Worm (Caenorhabditis elegans) whole organism, L1 larva: Measurements from ENCODE around the gene T02G5.3.

Experiments
- aly-2 ChIP-seq: fragments of 150-350 bp; optimal IDR thresholded peaks from 2 replicates; lab custom pipeline; 2014; ENCODE audit warnings: missing biosample characterization, missing genetic modification characterization
- ama-1 ChIP-seq: fragments of 150-350 bp; optimal IDR thresholded peaks from 2 replicates; lab custom pipeline; 2014
- ets-5 ChIP-seq: fragments of 200-800 bp; sonication (Bioruptor generic); IDR thresholded peaks from 2 replicates; pipeline ENCODE4 v1.3.6; 2022; ENCODE audit warnings: missing genetic modification characterization, missing compliant biosample characterization
- hlh-4 ChIP-seq: sonication (generic microtip); optimal IDR thresholded peaks from 2 replicates; lab custom pipeline; 2016; ENCODE audit warnings: mild to moderate bottlenecking, missing genetic modification characterization, missing compliant biosample characterization
- lin-13 ChIP-seq: fragments of 150-350 bp; optimal IDR thresholded peaks from 2 replicates; lab custom pipeline; 2014; ENCODE audit warnings: missing biosample characterization, missing genetic modification reagents, missing genetic modification characterization
- nhr-28 ChIP-seq: fragments of 150-350 bp; optimal IDR thresholded peaks from 2 replicates; lab custom pipeline; 2014; ENCODE audit warnings: missing biosample characterization, missing genetic modification characterization
- pax-3 ChIP-seq: fragments of 200-800 bp; sonication (Bioruptor generic); optimal IDR thresholded peaks from 2 replicates; lab custom pipeline; 2018; ENCODE audit warnings: mild to moderate bottlenecking, missing genetic modification characterization, moderate library complexity, missing compliant biosample characterization
- pqm-1 ChIP-seq: sonication (generic microtip); optimal IDR thresholded peaks from 3 replicates; lab custom pipeline; 2017; ENCODE audit warnings: missing biosample characterization, missing genetic modification characterization
- unc-86 ChIP-seq: sonication (generic microtip); optimal IDR thresholded peaks from 2 replicates; lab custom pipeline; 2016; ENCODE audit warnings: missing genetic modification characterization, missing compliant biosample characterization
- unc-98 ChIP-seq: fragments of 200-800 bp; sonication (Bioruptor generic); IDR thresholded peaks from 2 replicates; pipeline ENCODE4 v1.3.6; 2022; ENCODE audit warnings: missing genetic modification characterization, missing compliant biosample characterization

ce11 chrII:7056328-7056727 is 36.9 kb upstream of the T02G5.3 start:
- TF ChIP-seq aly-2, result no peak
- no peak for TF ChIP-seq ets-5
- no peak for TF ChIP-seq lin-13
- no peak for TF ChIP-seq unc-86
- no peak for TF ChIP-seq hlh-4 (tag; lab: Kevin White, UChicago)
- TF ChIP-seq nhr-28 (tag; lab: Kevin White, UChicago), result no peak
- no peak for TF ChIP-seq ama-1 (lab: Kevin White, UChicago)
- TF ChIP-seq pqm-1, result no peak
- TF ChIP-seq pax-3 (tag; lab: Kevin White, UChicago), result no peak
- no peak for TF ChIP-seq unc-98 (GFP tag; lab: Robert Waterston, UW)
